Worm (Caenorhabditis elegans) whole organism, L3 larva: ENCODE measurements around the gene C50D2.1.

Experiments
- elt-2 ChIP-seq: sonication (generic microtip); optimal IDR thresholded peaks from 2 replicates; lab custom pipeline; 2016; ENCODE audit warnings: missing genetic modification reagents, mild to moderate bottlenecking, missing genetic modification characterization, missing compliant biosample characterization
- elt-3 ChIP-seq, 3 experiments: fragments of 150-350 bp in 1 of 3; sonication (generic microtip) in 2 of 3; optimal IDR thresholded peaks; 2 replicates in 2 of 3; 4 replicates in 1 of 3; lab custom pipeline; 2014 to 2017; ENCODE audit warnings: missing biosample characterization in 3 of 3, missing genetic modification characterization in 3 of 3
- nfya-1 ChIP-seq: sonication (generic microtip); optimal IDR thresholded peaks from 2 replicates; lab custom pipeline; 2017; ENCODE audit warnings: missing genetic modification characterization, mild to moderate bottlenecking, missing compliant biosample characterization, antibody characterized with exemption, moderate library complexity; ENCODE audit not compliant: insufficient read depth
- pha-4 ChIP-seq: fragments of 150-350 bp; optimal IDR thresholded peaks from 2 replicates; lab custom pipeline; 2014; ENCODE audit warnings: missing biosample characterization, missing genetic modification reagents, missing genetic modification characterization
- pqm-1 ChIP-seq: fragments of 150-350 bp; optimal IDR thresholded peaks from 2 replicates; lab custom pipeline; 2017; ENCODE audit warnings: missing biosample characterization, missing genetic modification characterization, inconsistent platforms
- unc-62 ChIP-seq: fragments of 150-350 bp; sonication (generic microtip); optimal IDR thresholded peaks from 4 replicates; lab custom pipeline; 2014; ENCODE audit warnings: missing biosample characterization, missing genetic modification reagents, missing genetic modification characterization

ce11 chrII:65484-65883 lies 45.9 kb upstream of the C50D2.1 start:
- no peak for TF ChIP-seq unc-62 (GFP tag; lab: Kevin White, UChicago)
- no peak for TF ChIP-seq pqm-1 (tag; lab: Kevin White, UChicago)
- peak; percentile 45 for TF ChIP-seq elt-2 (tag; lab: Kevin White, UChicago)
- no peak for TF ChIP-seq elt-3 (tag; optimal IDR thresholded peaks at IDR 0.05; lab: Kevin White, UChicago)
- no peak for TF ChIP-seq pha-4 (tag; lab: Kevin White, UChicago)
- TF ChIP-seq nfya-1 (tag; lab: Kevin White, UChicago) = no peak
